Comparison of ENCODE assay signal across 5 fruit fly cellular contexts in the genomic region with DNA sequence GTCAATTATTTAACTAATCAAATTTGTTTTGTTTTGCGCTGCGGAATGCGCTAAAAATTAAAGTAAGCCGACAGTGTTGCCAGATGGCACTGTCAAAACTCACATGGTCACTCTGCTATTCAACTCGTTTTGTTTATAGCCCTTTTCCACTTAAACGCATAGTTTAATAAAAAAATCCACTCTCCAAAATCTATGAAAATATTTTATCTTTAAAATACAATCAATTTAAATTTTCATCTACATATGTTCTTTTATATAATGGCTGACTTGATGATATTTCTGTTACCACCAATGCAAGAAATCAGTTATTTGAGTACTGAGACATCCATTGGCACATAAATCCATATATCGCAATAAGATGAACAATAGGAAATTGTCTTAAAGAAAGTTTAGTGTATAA.
A peak's percentile ranks its signal among the peaks of the same experiment; 100 is the strongest.
TF ChIP-seq lines count a peak whose summit lies in the region.

A gene (minus strand): TSS at position 95 of the 400 bp plus-strand sequence.

- no peak for TF ChIP-seq CTCF in whole organism, embryonic (GFP tag; optimal IDR thresholded peaks at IDR 0.05; lab: Kevin White, UChicago)

TF ChIP-seq in whole organism, adult, 20 proteins besides CTCF, POLR2A, EP300 and RAD21 (continues in another document):
- no peak for TF ChIP-seq pad (GFP tag; optimal IDR thresholded peaks at IDR 0.05; lab: Kevin White, UChicago)
- TF ChIP-seq CG14711 (tag; optimal IDR thresholded peaks at IDR 0.05; lab: Kevin White, UChicago): no peak
- TF ChIP-seq toe (GFP tag; optimal IDR thresholded peaks at IDR 0.05; lab: Kevin White, UChicago): peak; percentile 49
- TF ChIP-seq CG7101 (tag; optimal IDR thresholded peaks at IDR 0.05; lab: Kevin White, UChicago): no peak
- no peak for TF ChIP-seq CG33017 (tag; optimal IDR thresholded peaks at IDR 0.05; lab: Kevin White, UChicago)
- TF ChIP-seq kay (GFP tag; lab: Kevin White, UChicago; ENCODE audit: borderline replicate concordance): no peak
- TF ChIP-seq CG11617 (GFP tag; optimal IDR thresholded peaks at IDR 0.05; lab: Kevin White, UChicago): no peak
- no peak for TF ChIP-seq Clk (GFP tag; optimal IDR thresholded peaks at IDR 0.05; lab: Kevin White, UChicago)
- no peak for TF ChIP-seq cic (GFP tag; optimal IDR thresholded peaks at IDR 0.05; lab: Kevin White, UChicago)
- no peak for TF ChIP-seq Mnt (GFP tag; optimal IDR thresholded peaks at IDR 0.05; lab: Kevin White, UChicago)
- no peak for TF ChIP-seq CG1620 (GFP tag; optimal IDR thresholded peaks at IDR 0.05; lab: Kevin White, UChicago)
- no peak for TF ChIP-seq cnc (optimal IDR thresholded peaks at IDR 0.05; lab: Kevin White, UChicago)
- TF ChIP-seq CG12768 (GFP tag; optimal IDR thresholded peaks at IDR 0.05; lab: Kevin White, UChicago): no peak
- TF ChIP-seq bab1 (GFP tag; optimal IDR thresholded peaks at IDR 0.05; lab: Kevin White, UChicago): no peak
- no peak for TF ChIP-seq tj (GFP tag; optimal IDR thresholded peaks at IDR 0.05; lab: Kevin White, UChicago)
- TF ChIP-seq Crg-1 (GFP tag; optimal IDR thresholded peaks at IDR 0.05; lab: Kevin White, UChicago): no peak
- peak; percentile 17 for TF ChIP-seq CG7045 (GFP tag; optimal IDR thresholded peaks at IDR 0.05; lab: Kevin White, UChicago)
- no peak for TF ChIP-seq Hr96 (GFP tag; optimal IDR thresholded peaks at IDR 0.05; lab: Kevin White, UChicago)

TF ChIP-seq in whole organism, embryonic, 481 proteins besides CTCF, POLR2A, EP300 and RAD21 (continues in another document):
- peak; percentile 13 for TF ChIP-seq CG15514 (GFP tag; optimal IDR thresholded peaks at IDR 0.05; lab: Kevin White, UChicago)
- 0 out of 3 replicates have a peak, but pooled peaks have one; percentile 51 for TF ChIP-seq ken (GFP tag; IDR thresholded peaks at IDR 0.05; lab: Robert Waterston, UW)
- peak; percentile 16 for TF ChIP-seq CG10267 (tag; optimal IDR thresholded peaks at IDR 0.05; lab: Kevin White, UChicago)
- TF ChIP-seq pzg (GFP tag; optimal IDR thresholded peaks at IDR 0.05; lab: Kevin White, UChicago): peak; percentile 59
- TF ChIP-seq H2.0 (GFP tag; IDR thresholded peaks at IDR 0.05; lab: Robert Waterston, UW): 0 out of 2 replicates have a peak, but pooled peaks have one; percentile 25
- peak; percentile 27 for TF ChIP-seq CG30403 (GFP tag; optimal IDR thresholded peaks at IDR 0.05; lab: Kevin White, UChicago)
- TF ChIP-seq CoRest (tag; optimal IDR thresholded peaks at IDR 0.05; lab: Kevin White, UChicago): peak; percentile 63
- peak; percentile 39; the same call in 1 of the 2 replicates for TF ChIP-seq wdn (GFP tag; IDR thresholded peaks at IDR 0.05; lab: Robert Waterston, UW)
- TF ChIP-seq CG7963 (GFP tag; IDR thresholded peaks at IDR 0.05; lab: Robert Waterston, UW; ENCODE audit: partially characterized antibody): 0 out of 3 replicates have a peak, but pooled peaks have one; percentile 10
- peak; percentile 60 for TF ChIP-seq Abd-B (GFP tag; optimal IDR thresholded peaks at IDR 0.05; lab: Kevin White, UChicago)
- TF ChIP-seq prd (optimal IDR thresholded peaks at IDR 0.05; lab: Kevin White, UChicago): no peak
- peak; percentile 19; the same call in 1 of the 3 replicates for TF ChIP-seq prd (GFP tag; IDR thresholded peaks at IDR 0.05; lab: Robert Waterston, UW)
- no peak for TF ChIP-seq vnd (GFP tag; IDR thresholded peaks at IDR 0.05; lab: Robert Waterston, UW; ENCODE audit: partially characterized antibody)
- TF ChIP-seq CG17802 (tag; optimal IDR thresholded peaks at IDR 0.05; lab: Kevin White, UChicago): peak; percentile 55
- peak; percentile 52 for TF ChIP-seq CG12659 (GFP tag; optimal IDR thresholded peaks at IDR 0.05; lab: Kevin White, UChicago)
- no peak for TF ChIP-seq p53 (GFP tag; optimal IDR thresholded peaks at IDR 0.05; lab: Kevin White, UChicago)

TF ChIP-seq in whole organism, prepupa, 60 proteins besides CTCF, POLR2A, EP300 and RAD21 (continues in another document):
- TF ChIP-seq CG7368 (GFP tag; optimal IDR thresholded peaks at IDR 0.05; lab: Kevin White, UChicago) (no peak), Ets96B (tag; optimal IDR thresholded peaks at IDR 0.05; lab: Kevin White, UChicago) (no peak), spab (GFP tag; optimal IDR thresholded peaks at IDR 0.05; lab: Kevin White, UChicago) (no peak), Blimp-1 (GFP tag; optimal IDR thresholded peaks at IDR 0.05; lab: Kevin White, UChicago) (no peak), CG31627 (GFP tag; optimal IDR thresholded peaks at IDR 0.05; lab: Kevin White, UChicago) (peak; percentile 61), CG3919 (GFP tag; optimal IDR thresholded peaks at IDR 0.05; lab: Kevin White, UChicago) (no peak), CG6276 (GFP tag; optimal IDR thresholded peaks at IDR 0.05; lab: Kevin White, UChicago) (no peak), CG6163 (GFP tag; IDR thresholded peaks at IDR 0.05; lab: Robert Waterston, UW) (no peak), Sox15 (GFP tag; optimal IDR thresholded peaks at IDR 0.05; lab: Kevin White, UChicago) (no peak), CG10669 (GFP tag; optimal IDR thresholded peaks at IDR 0.05; lab: Kevin White, UChicago) (no peak), CG34406 (GFP tag; optimal IDR thresholded peaks at IDR 0.05; lab: Kevin White, UChicago) (no peak), achi (GFP tag; optimal IDR thresholded peaks at IDR 0.05; lab: Kevin White, UChicago) (no peak), CG8632 (GFP tag; optimal IDR thresholded peaks at IDR 0.05; lab: Kevin White, UChicago) (no peak), Eip78C (GFP tag; lab: Kevin White, UChicago) (peak; percentile 35), CG32006 (GFP tag; optimal IDR thresholded peaks at IDR 0.05; lab: Kevin White, UChicago) (peak; percentile 41), esn (GFP tag; optimal IDR thresholded peaks at IDR 0.05; lab: Kevin White, UChicago) (peak; percentile 32), lz (GFP tag; optimal IDR thresholded peaks at IDR 0.05; lab: Kevin White, UChicago) (peak; percentile 18), dac (GFP tag; optimal IDR thresholded peaks at IDR 0.05; lab: Kevin White, UChicago) (peak; percentile 19), CG6854 (GFP tag; optimal IDR thresholded peaks at IDR 0.05; lab: Kevin White, UChicago) (no peak)

TF ChIP-seq in whole organism, pupa, 21 proteins besides CTCF, POLR2A, EP300 and RAD21:
- TF ChIP-seq CG8159 (tag; optimal IDR thresholded peaks at IDR 0.05; lab: Kevin White, UChicago): peak; percentile 31
- peak; percentile 13 for TF ChIP-seq CG34367 (tag; optimal IDR thresholded peaks at IDR 0.05; lab: Kevin White, UChicago)
- peak; percentile 54 for TF ChIP-seq CG15710 (tag; optimal IDR thresholded peaks at IDR 0.05; lab: Kevin White, UChicago)
- TF ChIP-seq CG8301 (tag; optimal IDR thresholded peaks at IDR 0.05; lab: Kevin White, UChicago): no peak
- 0 out of 3 replicates have a peak, but pooled peaks have one; percentile 21 for TF ChIP-seq CG4496 (GFP tag; IDR thresholded peaks at IDR 0.05; lab: Robert Waterston, UW)
- peak; percentile 12 for TF ChIP-seq CG9948 (tag; optimal IDR thresholded peaks at IDR 0.05; lab: Kevin White, UChicago)
- TF ChIP-seq CG13204 (GFP tag; optimal IDR thresholded peaks at IDR 0.05; lab: Kevin White, UChicago): no peak
- peak; percentile 23 for TF ChIP-seq CG17806 (tag; optimal IDR thresholded peaks at IDR 0.05; lab: Kevin White, UChicago)

TF ChIP-seq in whole organism, wandering third instar larva, 38 proteins besides CTCF, POLR2A, EP300 and RAD21:
- peak; percentile 42 for TF ChIP-seq HLH106 (tag; optimal IDR thresholded peaks at IDR 0.05; lab: Kevin White, UChicago)
- peak; percentile 73 for TF ChIP-seq Hr78 (GFP tag; optimal IDR thresholded peaks at IDR 0.05; lab: Kevin White, UChicago)
- TF ChIP-seq br (GFP tag; optimal IDR thresholded peaks at IDR 0.05; lab: Kevin White, UChicago): no peak
- peak; percentile 1 for TF ChIP-seq CG9705 (GFP tag; optimal IDR thresholded peaks at IDR 0.05; lab: Kevin White, UChicago)
- TF ChIP-seq dmrt93B (GFP tag; optimal IDR thresholded peaks at IDR 0.05; lab: Kevin White, UChicago): peak; percentile 14
- TF ChIP-seq N (GFP tag; optimal IDR thresholded peaks at IDR 0.05; lab: Kevin White, UChicago): peak; percentile 88
- peak; percentile 9 for TF ChIP-seq Sp1 (GFP tag; optimal IDR thresholded peaks at IDR 0.05; lab: Kevin White, UChicago)
- TF ChIP-seq Abd-B (GFP tag; optimal IDR thresholded peaks at IDR 0.05; lab: Kevin White, UChicago): no peak
- peak; percentile 11 for TF ChIP-seq ey (GFP tag; optimal IDR thresholded peaks at IDR 0.05; lab: Kevin White, UChicago)
